Worm (Caenorhabditis elegans) whole organism, L2 larva: ENCODE results near the gene nhr-120.

Experiments
- C34F6.9 ChIP-seq: fragments of 150-350 bp; optimal IDR thresholded peaks from 2 replicates; lab custom pipeline; 2014; ENCODE audit warnings: missing biosample characterization, missing genetic modification characterization
- R02D3.7 ChIP-seq: fragments of 150-350 bp; optimal IDR thresholded peaks from 2 replicates; lab custom pipeline; 2014; ENCODE audit warnings: missing biosample characterization, missing genetic modification characterization
- ZK546.5 ChIP-seq: sonication (generic microtip); optimal IDR thresholded peaks from 2 replicates; lab custom pipeline; 2017; ENCODE audit warnings: missing biosample characterization, missing genetic modification characterization
- alr-1 ChIP-seq: fragments of 150-350 bp; optimal IDR thresholded peaks from 2 replicates; lab custom pipeline; 2014; ENCODE audit warnings: missing biosample characterization, missing genetic modification characterization
- aly-2 ChIP-seq: fragments of 150-350 bp; optimal IDR thresholded peaks from 2 replicates; lab custom pipeline; 2014; ENCODE audit warnings: missing biosample characterization, missing genetic modification characterization
- ama-1 ChIP-seq: fragments of 150-350 bp; optimal IDR thresholded peaks from 2 replicates; lab custom pipeline; 2018; ENCODE audit warnings: inconsistent platforms
- blmp-1 ChIP-seq: sonication (generic microtip); optimal IDR thresholded peaks from 2 replicates; lab custom pipeline; 2017; ENCODE audit warnings: missing genetic modification characterization, mild to moderate bottlenecking, missing compliant biosample characterization, antibody characterized with exemption, moderate library complexity; ENCODE audit not compliant: insufficient read depth
- crh-2 ChIP-seq: sonication (generic microtip); optimal IDR thresholded peaks from 2 replicates; lab custom pipeline; 2017; ENCODE audit warnings: missing biosample characterization, missing genetic modification characterization
- dmd-4 ChIP-seq: sonication (generic microtip); optimal IDR thresholded peaks from 2 replicates; lab custom pipeline; 2017; ENCODE audit warnings: missing biosample characterization, missing genetic modification characterization
- egl-27 ChIP-seq: sonication (generic microtip); optimal IDR thresholded peaks from 3 replicates; lab custom pipeline; 2017; ENCODE audit warnings: missing biosample characterization, missing genetic modification reagents, missing genetic modification characterization
- elt-3 ChIP-seq: sonication (generic microtip); optimal IDR thresholded peaks from 2 replicates; lab custom pipeline; 2017; ENCODE audit warnings: missing biosample characterization, missing genetic modification characterization
- fos-1 ChIP-seq: fragments of 150-350 bp; optimal IDR thresholded peaks from 2 replicates; lab custom pipeline; 2014; ENCODE audit warnings: missing biosample characterization, missing genetic modification characterization
- lin-11 ChIP-seq: fragments of 150-350 bp; sonication (generic microtip); optimal IDR thresholded peaks from 2 replicates; lab custom pipeline; 2014; ENCODE audit warnings: missing biosample characterization, missing genetic modification characterization, inconsistent platforms, mixed read lengths
- lin-39 ChIP-seq: fragments of 150-350 bp; optimal IDR thresholded peaks from 2 replicates; lab custom pipeline; 2014; ENCODE audit warnings: missing biosample characterization, missing genetic modification reagents, missing genetic modification characterization
- lsy-2 ChIP-seq, 2 experiments: fragments of 150-350 bp in 1 of 2; sonication (generic microtip) in 1 of 2; optimal IDR thresholded peaks; 2 replicates each; lab custom pipeline; 2014 to 2017; ENCODE audit warnings: missing biosample characterization in 2 of 2, missing genetic modification characterization in 2 of 2
- mab-5 ChIP-seq: fragments of 150-350 bp; optimal IDR thresholded peaks from 2 replicates; lab custom pipeline; 2014; ENCODE audit warnings: missing biosample characterization, missing genetic modification characterization
- mbf-1 ChIP-seq: sonication (generic microtip); optimal IDR thresholded peaks from 2 replicates; lab custom pipeline; 2017; ENCODE audit warnings: missing biosample characterization, missing genetic modification characterization
- mdl-1 ChIP-seq, 2 experiments: fragments of 150-350 bp in 1 of 2; sonication (generic microtip) in 1 of 2; optimal IDR thresholded peaks; 2 replicates each; lab custom pipeline; 2017; ENCODE audit warnings: missing biosample characterization in 2 of 2, missing genetic modification characterization in 2 of 2
- nhr-11 ChIP-seq: fragments of 150-350 bp; optimal IDR thresholded peaks from 2 replicates; lab custom pipeline; 2014; ENCODE audit warnings: missing biosample characterization, missing genetic modification characterization
- nhr-129 ChIP-seq: fragments of 150-350 bp; optimal IDR thresholded peaks from 2 replicates; lab custom pipeline; 2014; ENCODE audit warnings: missing biosample characterization, missing genetic modification characterization
- nhr-21 ChIP-seq: fragments of 150-350 bp; optimal IDR thresholded peaks from 2 replicates; lab custom pipeline; 2014; ENCODE audit warnings: missing biosample characterization, missing genetic modification characterization
- nhr-23 ChIP-seq: fragments of 150-350 bp; optimal IDR thresholded peaks from 2 replicates; lab custom pipeline; 2014; ENCODE audit warnings: missing biosample characterization, missing genetic modification reagents, missing genetic modification characterization
- nhr-237 ChIP-seq: fragments of 150-350 bp; optimal IDR thresholded peaks from 2 replicates; lab custom pipeline; 2014; ENCODE audit warnings: missing biosample characterization, missing genetic modification characterization
- nhr-25 ChIP-seq: fragments of 150-350 bp; sonication (generic microtip); optimal IDR thresholded peaks from 3 replicates; lab custom pipeline; 2014; ENCODE audit warnings: missing biosample characterization, missing genetic modification characterization
- nhr-6 ChIP-seq: fragments of 150-350 bp; optimal IDR thresholded peaks from 2 replicates; lab custom pipeline; 2014; ENCODE audit warnings: missing biosample characterization, missing genetic modification characterization
- nhr-77 ChIP-seq: fragments of 150-350 bp; optimal IDR thresholded peaks from 2 replicates; lab custom pipeline; 2014; ENCODE audit warnings: missing biosample characterization, missing genetic modification characterization
- sem-4 ChIP-seq: fragments of 150-350 bp; optimal IDR thresholded peaks from 2 replicates; lab custom pipeline; 2014; ENCODE audit warnings: missing biosample characterization, missing genetic modification reagents, missing genetic modification characterization
- skn-1 ChIP-seq: sonication (generic microtip); optimal IDR thresholded peaks from 2 replicates; lab custom pipeline; 2017; ENCODE audit warnings: missing biosample characterization, missing genetic modification characterization
- sma-9 ChIP-seq, 2 experiments: fragments of 150-350 bp in 1 of 2; sonication (generic microtip) in 1 of 2; optimal IDR thresholded peaks; 2 replicates each; lab custom pipeline; 2014 to 2016; ENCODE audit warnings: missing genetic modification characterization in 2 of 2, mild to moderate bottlenecking in 1 of 2, missing biosample characterization in 1 of 2, missing compliant biosample characterization in 1 of 2, missing genetic modification reagents in 1 of 2, moderate library complexity in 1 of 2
- snpc-4 ChIP-seq: fragments of 150-350 bp; optimal IDR thresholded peaks from 2 replicates; lab custom pipeline; 2014; ENCODE audit warnings: missing biosample characterization, missing genetic modification characterization
- unc-55 ChIP-seq: fragments of 150-350 bp; sonication (generic microtip); optimal IDR thresholded peaks from 3 replicates; lab custom pipeline; 2014; ENCODE audit warnings: missing biosample characterization, missing genetic modification reagents, missing genetic modification characterization
- unc-62 ChIP-seq: fragments of 150-350 bp; optimal IDR thresholded peaks from 2 replicates; lab custom pipeline; 2014; ENCODE audit warnings: missing biosample characterization, missing genetic modification reagents, missing genetic modification characterization
- zag-1 ChIP-seq: fragments of 150-350 bp; optimal IDR thresholded peaks from 2 replicates; lab custom pipeline; 2014; ENCODE audit warnings: missing biosample characterization, missing genetic modification characterization
- ztf-1 ChIP-seq: fragments of 200-800 bp; sonication (Bioruptor generic); conservative IDR thresholded peaks from 2 replicates; pipeline ENCODE4 v1.3.6; 2022; ENCODE audit warnings: missing genetic modification characterization, missing compliant biosample characterization
- ztf-11 ChIP-seq: sonication (generic microtip); optimal IDR thresholded peaks from 2 replicates; lab custom pipeline; 2017; ENCODE audit warnings: missing biosample characterization, missing genetic modification characterization
- ztf-4 ChIP-seq: fragments of 150-350 bp; optimal IDR thresholded peaks from 2 replicates; lab custom pipeline; 2014; ENCODE audit warnings: missing biosample characterization, missing genetic modification characterization

Gene nhr-120

ce11 chrX:6618712-6619111, 21.7 kb downstream of the nhr-120 start, which contains the start of gene kqt-1:
Gene kqt-1 (plus strand): TSS chrX:6619012.
- no peak for TF ChIP-seq R02D3.7 (tag; lab: Kevin White, UChicago)
- TF ChIP-seq nhr-129 (tag; lab: Kevin White, UChicago), result no peak
- no peak for TF ChIP-seq unc-55 (GFP tag; lab: Kevin White, UChicago)
- TF ChIP-seq nhr-23 (tag; lab: Kevin White, UChicago), result no peak
- no peak for TF ChIP-seq ama-1
- TF ChIP-seq blmp-1 (tag; lab: Kevin White, UChicago), result no peak
- no peak for TF ChIP-seq mab-5 (tag; lab: Kevin White, UChicago)
- no peak for TF ChIP-seq ztf-4
- TF ChIP-seq skn-1 (tag; lab: Kevin White, UChicago), result no peak
- TF ChIP-seq sma-9 (GFP tag; optimal IDR thresholded peaks at IDR 0.05; lab: Kevin White, UChicago), result no peak
- no peak for TF ChIP-seq sma-9 (tag; optimal IDR thresholded peaks at IDR 0.05; lab: Kevin White, UChicago)
- no peak for TF ChIP-seq ztf-11 (tag; lab: Kevin White, UChicago)
- no peak for TF ChIP-seq lin-39 (tag; lab: Kevin White, UChicago)
- TF ChIP-seq crh-2 (tag; lab: Kevin White, UChicago), result no peak

DNA sequence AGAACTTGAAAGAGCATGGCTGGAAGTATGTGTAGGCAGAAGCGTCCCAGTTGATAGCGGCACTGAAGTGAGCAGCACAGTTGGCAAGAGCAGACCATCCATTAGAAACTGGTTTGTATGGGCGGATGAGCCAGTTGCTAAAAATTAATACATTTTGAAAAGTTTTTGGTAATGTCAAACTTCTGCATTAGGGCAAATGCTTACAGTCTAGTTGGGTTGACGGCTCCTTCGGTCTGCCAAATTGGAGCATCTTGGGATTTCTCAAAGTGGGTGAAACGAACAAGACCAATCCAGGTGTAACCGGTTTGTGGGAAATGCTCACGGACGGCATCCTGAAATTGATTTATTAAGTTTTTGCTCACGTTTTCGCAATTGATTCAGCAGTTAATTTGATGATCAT, 22.8 kb downstream of the nhr-120 start:
- TF ChIP-seq aly-2 (tag; lab: Kevin White, UChicago) (no peak), elt-3 (tag; lab: Kevin White, UChicago) (no peak), C34F6.9 (no peak), nhr-25 (no peak), ZK546.5 (no peak), nhr-6 (tag; lab: Kevin White, UChicago) (no peak), nhr-21 (tag; lab: Kevin White, UChicago) (no peak), nhr-237 (tag; lab: Kevin White, UChicago) (no peak), blmp-1 (tag; lab: Kevin White, UChicago) (no peak), fos-1 (tag; lab: Kevin White, UChicago) (no peak), mdl-1 (tag; optimal IDR thresholded peaks at IDR 0.05; lab: Kevin White, UChicago) (no peak), zag-1 (tag; lab: Kevin White, UChicago) (no peak), dmd-4 (tag; lab: Kevin White, UChicago) (no peak), sma-9 (GFP tag; optimal IDR thresholded peaks at IDR 0.05; lab: Kevin White, UChicago) (no peak), sma-9 (tag; optimal IDR thresholded peaks at IDR 0.05; lab: Kevin White, UChicago) (no peak)

- no peak for TF ChIP-seq elt-3 (tag; lab: Kevin White, UChicago)
- TF ChIP-seq snpc-4 (tag; lab: Kevin White, UChicago), result no peak
- TF ChIP-seq nhr-237 (tag; lab: Kevin White, UChicago), result no peak
- TF ChIP-seq ZK546.5, result no peak
- TF ChIP-seq blmp-1 (tag; lab: Kevin White, UChicago), result no peak
- TF ChIP-seq egl-27 (tag; lab: Kevin White, UChicago), result no peak
- TF ChIP-seq mbf-1 (tag; lab: Kevin White, UChicago), result no peak
- no peak for TF ChIP-seq nhr-11
- no peak for TF ChIP-seq sem-4 (tag; lab: Kevin White, UChicago)
- no peak for TF ChIP-seq ama-1
- no peak for TF ChIP-seq lsy-2 (tag; optimal IDR thresholded peaks at IDR 0.05; lab: Kevin White, UChicago)
- TF ChIP-seq alr-1 (tag; lab: Kevin White, UChicago), result no peak
- TF ChIP-seq aly-2 (tag; lab: Kevin White, UChicago), result no peak
- no peak for TF ChIP-seq nhr-23 (tag; lab: Kevin White, UChicago)
- no peak for TF ChIP-seq unc-62
Observed at ce11 chrX:6613537-6613936, 26.9 kb downstream of the nhr-120 start.

DNA sequence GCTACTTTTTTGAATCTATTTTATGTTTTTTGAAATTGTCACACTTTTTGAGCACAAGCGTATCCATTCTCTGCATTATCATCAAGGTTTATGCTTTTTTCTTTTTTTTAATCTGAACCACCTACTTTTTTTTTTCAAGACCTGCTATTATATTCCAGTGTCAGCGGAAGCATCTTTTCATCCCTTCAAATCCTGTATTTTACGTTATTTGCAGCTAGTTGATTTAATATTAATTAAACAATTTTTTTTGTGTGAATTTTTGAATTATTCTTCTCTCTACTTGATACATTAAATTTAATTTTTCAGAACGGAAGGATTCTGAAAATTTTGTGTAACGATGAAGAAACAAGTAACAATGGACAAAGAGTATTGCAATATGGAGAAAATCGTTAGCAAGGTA, 30.7 kb downstream of the nhr-120 start, which contains the start of gene C25B8.8:
C25B8.8 (plus strand) TSS at position 301 of the 400 bp plus-strand sequence.
- TF ChIP-seq egl-27 (tag; lab: Kevin White, UChicago) (no peak), nhr-77 (tag; lab: Kevin White, UChicago) (no peak), zag-1 (tag; lab: Kevin White, UChicago) (no peak), skn-1 (tag; lab: Kevin White, UChicago) (no peak), ztf-1 (GFP tag; lab: Robert Waterston, UW) (no peak), snpc-4 (tag; lab: Kevin White, UChicago) (no peak), alr-1 (tag; lab: Kevin White, UChicago) (no peak), nhr-6 (tag; lab: Kevin White, UChicago) (no peak), elt-3 (tag; lab: Kevin White, UChicago) (no peak), nhr-11 (no peak), C34F6.9 (no peak), lin-11 (no peak)
